Worm (Caenorhabditis elegans) whole organism, midembryonic: ENCODE data around the gene Y57G11B.2.

ENCODE experiments used
- T22C8.4 ChIP-seq: fragments of 200-800 bp; sonication (Bioruptor generic); IDR thresholded peaks from 2 replicates; pipeline ENCODE4 v1.3.6; 2022; ENCODE audit warnings: missing genetic modification characterization, missing compliant biosample characterization
- cog-1 ChIP-seq: sonication (generic microtip); optimal IDR thresholded peaks from 2 replicates; lab custom pipeline; 2016; ENCODE audit warnings: missing genetic modification characterization, missing compliant biosample characterization
- flt-1 ChIP-seq: fragments of 200-800 bp; sonication (Bioruptor generic); IDR thresholded peaks from 2 replicates; pipeline ENCODE4 v1.3.6; 2022; ENCODE audit warnings: missing genetic modification characterization, missing compliant biosample characterization
- klf-2 ChIP-seq: fragments of 200-800 bp; sonication (Bioruptor generic); conservative IDR thresholded peaks from 2 replicates; pipeline ENCODE4 v1.3.6; 2022; ENCODE audit warnings: missing genetic modification reagents, missing genetic modification characterization, missing compliant biosample characterization
- ref-1 ChIP-seq: fragments of 200-800 bp; sonication (Bioruptor generic); conservative IDR thresholded peaks from 2 replicates; pipeline ENCODE4 v1.3.6; 2022; ENCODE audit warnings: missing genetic modification reagents, missing genetic modification characterization, missing compliant biosample characterization
- tab-1 ChIP-seq: fragments of 200-800 bp; sonication (Bioruptor generic); IDR thresholded peaks from 2 replicates; pipeline ENCODE4 v1.3.6; 2022; ENCODE audit warnings: missing genetic modification characterization, missing compliant biosample characterization
- ztf-23 ChIP-seq: fragments of 200-800 bp; sonication (Bioruptor generic); IDR thresholded peaks from 2 replicates; pipeline ENCODE4 v1.3.6; 2022; ENCODE audit warnings: missing genetic modification reagents, missing genetic modification characterization, missing compliant biosample characterization
- ztf-29 ChIP-seq: fragments of 200-800 bp; sonication (Bioruptor generic); IDR thresholded peaks from 2 replicates; pipeline ENCODE4 v1.3.6; 2022; ENCODE audit warnings: missing genetic modification reagents, missing genetic modification characterization, missing compliant biosample characterization

ce11 chrIV:14573068-14573467 is 7.9 kb downstream of the Y57G11B.2 start:
- TF ChIP-seq flt-1 (GFP tag; lab: Robert Waterston, UW) = no peak
- no peak for TF ChIP-seq ref-1 (GFP tag; lab: Robert Waterston, UW)
- no peak for TF ChIP-seq cog-1 (tag; lab: Kevin White, UChicago)
- no peak for TF ChIP-seq ztf-29
- no peak for TF ChIP-seq T22C8.4 (GFP tag; lab: Robert Waterston, UW)
- TF ChIP-seq ztf-23 (GFP tag; lab: Robert Waterston, UW) = no peak
- TF ChIP-seq klf-2 (GFP tag; lab: Robert Waterston, UW) = no peak
- TF ChIP-seq tab-1 (GFP tag; lab: Robert Waterston, UW) = no peak
